Worm (Caenorhabditis elegans): Measurements from ENCODE around the gene nspd-4.

nspd-4 gene

DNA sequence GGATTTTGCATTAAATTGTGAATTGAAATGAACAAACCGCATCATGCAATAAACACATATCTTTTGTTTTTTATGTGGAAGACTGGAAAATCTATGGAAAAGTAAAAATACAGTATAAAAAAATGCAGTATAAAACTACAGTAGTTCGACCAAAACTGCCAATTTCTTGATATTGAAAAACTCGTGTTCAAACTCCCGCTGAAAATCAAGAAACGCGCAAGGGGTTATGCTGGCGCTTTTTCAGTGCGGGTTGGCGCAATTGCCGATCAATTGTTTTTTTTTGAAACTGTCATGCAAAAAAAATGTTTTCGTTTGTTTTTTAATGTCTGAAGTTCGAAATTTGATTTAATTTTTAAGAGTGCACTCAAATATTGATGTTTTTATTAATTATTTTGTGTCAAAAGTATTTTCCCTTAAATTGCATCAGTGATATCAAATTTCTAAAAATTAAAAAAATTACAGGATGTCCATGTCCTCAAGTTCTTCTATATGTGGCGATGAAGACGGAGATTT lies 9.2 kb downstream of the nspd-4 start, which contains the start of gene dnj-9:
TSS of gene dnj-9 (plus strand) at position 463 of the 513 bp plus-strand sequence.
- TF ChIP-seq ama-1 (optimal IDR thresholded peaks at IDR 0.05), result peak; percentile 87
- TF ChIP-seq nhr-71 (tag; optimal IDR thresholded peaks at IDR 0.05), result peak; percentile 98
- TF ChIP-seq mef-2 (tag; optimal IDR thresholded peaks at IDR 0.05), result peak; percentile 44
- peak; percentile 96 for TF ChIP-seq xbp-1 (tag; optimal IDR thresholded peaks at IDR 0.05)
- TF ChIP-seq isw-1 (GFP tag; IDR thresholded peaks at IDR 0.05), result peak; percentile 91
- TF ChIP-seq hlh-4 (tag; optimal IDR thresholded peaks at IDR 0.05), result peak; percentile 8
- TF ChIP-seq irx-1 (tag; optimal IDR thresholded peaks at IDR 0.05), result peak; percentile 93
- TF ChIP-seq nhr-85 (tag), result peak; percentile 97
- TF ChIP-seq skn-1 (tag; optimal IDR thresholded peaks at IDR 0.05), result peak; percentile 88
- peak; percentile 93 for TF ChIP-seq ceh-8 (GFP tag; optimal IDR thresholded peaks at IDR 0.05)
- peak; percentile 89 for TF ChIP-seq zip-4 (GFP tag; optimal IDR thresholded peaks at IDR 0.05)
- TF ChIP-seq unc-30 (tag; optimal IDR thresholded peaks at IDR 0.05), result peak; percentile 57
- TF ChIP-seq sox-4 (tag; optimal IDR thresholded peaks at IDR 0.05), result peak; percentile 93
- TF ChIP-seq zag-1 (tag; optimal IDR thresholded peaks at IDR 0.05), result no peak
- TF ChIP-seq dpl-1 (GFP tag; optimal IDR thresholded peaks at IDR 0.05), result peak; percentile 99
- TF ChIP-seq unc-98 (GFP tag; IDR thresholded peaks at IDR 0.05), result peak; percentile 70
- peak; percentile 97 for TF ChIP-seq unc-130 (tag; optimal IDR thresholded peaks at IDR 0.05)
- TF ChIP-seq mdl-1 (tag; optimal IDR thresholded peaks at IDR 0.05), result peak in 1 of 2 experiments; percentile 78
- peak; percentile 86 for TF ChIP-seq sup-37 (GFP tag; optimal IDR thresholded peaks at IDR 0.05)
- TF ChIP-seq hpl-2 (GFP tag; optimal IDR thresholded peaks at IDR 0.05), result peak; percentile 29
- no peak for TF ChIP-seq nhr-84 (tag; optimal IDR thresholded peaks at IDR 0.05)
- TF ChIP-seq nhr-19 (GFP tag; conservative IDR thresholded peaks at IDR 0.05), result peak; percentile 96
- peak; percentile 93 for TF ChIP-seq lin-13 (GFP tag; optimal IDR thresholded peaks at IDR 0.05)
- peak; percentile 97 for TF ChIP-seq tbx-2 (tag; optimal IDR thresholded peaks at IDR 0.05)
- peak; percentile 92 for TF ChIP-seq egl-13 (tag; optimal IDR thresholded peaks at IDR 0.05)
- no peak for TF ChIP-seq tlp-1 (tag; optimal IDR thresholded peaks at IDR 0.05)
- no peak for TF ChIP-seq egl-27 (tag; optimal IDR thresholded peaks at IDR 0.05)
- peak; percentile 95 for TF ChIP-seq grh-1 (GFP tag; IDR thresholded peaks at IDR 0.05)
- peak; percentile 97 for TF ChIP-seq nhr-47 (tag; optimal IDR thresholded peaks at IDR 0.05)
- TF ChIP-seq F16B12.6 (tag; optimal IDR thresholded peaks at IDR 0.05), result peak; percentile 72
- TF ChIP-seq lir-3 (tag; optimal IDR thresholded peaks at IDR 0.05; ENCODE audit: poor library complexity), result peak; percentile 83
- peak; percentile 95 to 96 (median 96) for TF ChIP-seq ceh-82 (tag; optimal IDR thresholded peaks at IDR 0.05)
- no peak for TF ChIP-seq nhr-76 (tag; optimal IDR thresholded peaks at IDR 0.05)
- TF ChIP-seq swsn-7 (tag; optimal IDR thresholded peaks at IDR 0.05), result peak; percentile 97
- TF ChIP-seq ceh-63 (GFP tag; optimal IDR thresholded peaks at IDR 0.05), result no peak
- TF ChIP-seq efl-3 (GFP tag; optimal IDR thresholded peaks at IDR 0.05), result peak; percentile 51
- TF ChIP-seq C04F5.9 (tag; optimal IDR thresholded peaks at IDR 0.05), result peak; percentile 93
- peak; percentile 97 for TF ChIP-seq snu-23 (GFP tag; optimal IDR thresholded peaks at IDR 0.05)
- TF ChIP-seq nhr-28 (tag; optimal IDR thresholded peaks at IDR 0.05), result peak; percentile 44
- peak; percentile 86 for TF ChIP-seq pax-3 (tag; optimal IDR thresholded peaks at IDR 0.05)
- no peak for TF ChIP-seq hlh-17 (GFP tag; optimal IDR thresholded peaks at IDR 0.05; ENCODE audit: borderline replicate concordance)
- TF ChIP-seq ceh-90 (tag; optimal IDR thresholded peaks at IDR 0.05), result peak; percentile 57
- peak; percentile 97 for TF ChIP-seq nhr-90 (tag; optimal IDR thresholded peaks at IDR 0.05; ENCODE audit: poor library complexity)
- TF ChIP-seq unc-62 (GFP tag; optimal IDR thresholded peaks at IDR 0.05), result no peak
- TF ChIP-seq fkh-10 (GFP tag; optimal IDR thresholded peaks at IDR 0.05), result peak; percentile 86
- TF ChIP-seq ces-1 (GFP tag; optimal IDR thresholded peaks at IDR 0.05), result no peak
- peak; percentile 90 for TF ChIP-seq aha-1 (tag; optimal IDR thresholded peaks at IDR 0.05)
- peak; percentile 98 for TF ChIP-seq rnt-1 (tag; optimal IDR thresholded peaks at IDR 0.05)
- TF ChIP-seq blmp-1 (tag; optimal IDR thresholded peaks at IDR 0.05), result peak; percentile 85
- TF ChIP-seq nhr-11 (tag; optimal IDR thresholded peaks at IDR 0.05), result peak; percentile 88
- TF ChIP-seq C16A3.4 (tag; optimal IDR thresholded peaks at IDR 0.05), result peak; percentile 97
- peak; percentile 95 to 96 for TF ChIP-seq lsy-2 (tag; optimal IDR thresholded peaks at IDR 0.05)
- TF ChIP-seq dsc-1 (tag; optimal IDR thresholded peaks at IDR 0.05), result peak; percentile 97
